Worm (Caenorhabditis elegans) whole organism, young adult: ENCODE results near the gene efa-6.
A peak's percentile ranks its signal among the peaks of the same experiment; 100 is the strongest.

Experiments used
- D2030.7 ChIP-seq: fragments of 200-800 bp; sonication (Bioruptor generic); IDR thresholded peaks from 2 replicates; pipeline ENCODE4 v1.3.6; 2022; ENCODE audit warnings: missing genetic modification reagents, missing genetic modification characterization, missing compliant biosample characterization
- F10E7.11 ChIP-seq: sonication (generic microtip); optimal IDR thresholded peaks from 2 replicates; lab custom pipeline; 2017; ENCODE audit warnings: mild to moderate bottlenecking, missing genetic modification characterization, moderate library complexity, missing compliant biosample characterization
- F39B2.1 ChIP-seq: fragments of 200-800 bp; sonication (Bioruptor generic); IDR thresholded peaks from 2 replicates; pipeline ENCODE4 v1.3.6; 2022; ENCODE audit warnings: missing genetic modification reagents, missing genetic modification characterization, missing compliant biosample characterization
- F52B5.7 ChIP-seq: sonication (generic microtip); optimal IDR thresholded peaks from 2 replicates; lab custom pipeline; 2016; ENCODE audit warnings: mild to moderate bottlenecking, missing genetic modification characterization, missing compliant biosample characterization
- K11D2.4 ChIP-seq: fragments of 200-800 bp; sonication (Bioruptor generic); IDR thresholded peaks from 2 replicates; pipeline ENCODE4 v1.3.6; 2022; ENCODE audit warnings: missing genetic modification reagents, missing genetic modification characterization, missing compliant biosample characterization
- T07F8.4 ChIP-seq: sonication (generic microtip); optimal IDR thresholded peaks from 2 replicates; lab custom pipeline; 2016; ENCODE audit warnings: mild to moderate bottlenecking, missing genetic modification characterization, moderate library complexity, missing compliant biosample characterization
- Y53F4B.3 ChIP-seq: fragments of 200-800 bp; sonication (Bioruptor generic); IDR thresholded peaks from 2 replicates; pipeline ENCODE4 v1.3.6; 2022; ENCODE audit warnings: missing genetic modification reagents, missing genetic modification characterization, missing compliant biosample characterization
- Y53G8AR.9 ChIP-seq: fragments of 200-800 bp; sonication (Bioruptor generic); conservative IDR thresholded peaks from 2 replicates; pipeline ENCODE4 v1.3.6; 2022; ENCODE audit warnings: missing genetic modification reagents, missing genetic modification characterization, missing compliant biosample characterization
- Y56A3A.18 ChIP-seq: fragments of 200-800 bp; sonication (Bioruptor generic); IDR thresholded peaks from 2 replicates; pipeline ENCODE4 v1.3.6; 2022; ENCODE audit warnings: missing genetic modification reagents, missing genetic modification characterization, missing compliant biosample characterization
- akir-1 ChIP-seq: fragments of 200-800 bp; sonication (Bioruptor generic); optimal IDR thresholded peaks from 2 replicates; lab custom pipeline; 2018; ENCODE audit warnings: mild to moderate bottlenecking, missing genetic modification characterization, moderate library complexity, missing compliant biosample characterization
- ama-1 ChIP-seq, 3 experiments: fragments of 150-350 bp in 1 of 3; sonication (generic microtip) in 2 of 3; optimal IDR thresholded peaks; 2 replicates each; lab custom pipeline; 2014 to 2018; ENCODE audit warnings: missing biosample characterization in 2 of 3, missing genetic modification characterization in 2 of 3, missing genetic modification reagents in 2 of 3
- attf-3 ChIP-seq: fragments of 200-800 bp; sonication (Bioruptor generic); conservative IDR thresholded peaks from 2 replicates; pipeline ENCODE4 v1.3.6; 2022; ENCODE audit warnings: missing genetic modification reagents, missing genetic modification characterization, missing compliant biosample characterization
- attf-5 ChIP-seq: fragments of 200-800 bp; sonication (Bioruptor generic); optimal IDR thresholded peaks from 2 replicates; lab custom pipeline; 2018; ENCODE audit warnings: mild to moderate bottlenecking, missing genetic modification characterization, missing compliant biosample characterization
- attf-6 ChIP-seq: fragments of 200-800 bp; sonication (Bioruptor generic); IDR thresholded peaks from 2 replicates; pipeline ENCODE4 v1.3.6; 2022; ENCODE audit warnings: missing genetic modification reagents, missing genetic modification characterization, missing compliant biosample characterization
- bed-2 ChIP-seq: fragments of 200-800 bp; sonication (Bioruptor generic); IDR thresholded peaks from 2 replicates; pipeline ENCODE4 v1.3.6; 2022; ENCODE audit warnings: missing genetic modification reagents, missing genetic modification characterization, missing compliant biosample characterization
- ceh-100 ChIP-seq: fragments of 200-800 bp; sonication (Bioruptor generic); IDR thresholded peaks from 2 replicates; pipeline ENCODE4 v1.3.6; 2022; ENCODE audit warnings: missing genetic modification reagents, missing genetic modification characterization, missing compliant biosample characterization
- ceh-58 ChIP-seq: fragments of 200-800 bp; sonication (Bioruptor generic); IDR thresholded peaks from 2 replicates; pipeline ENCODE4 v1.3.6; 2022; ENCODE audit warnings: missing genetic modification characterization, missing compliant biosample characterization
- ceh-79 ChIP-seq: sonication (generic microtip); optimal IDR thresholded peaks from 2 replicates; lab custom pipeline; 2017; ENCODE audit warnings: mild to moderate bottlenecking, missing genetic modification characterization, missing compliant biosample characterization
- chd-7 ChIP-seq: sonication (generic microtip); optimal IDR thresholded peaks from 2 replicates; lab custom pipeline; 2016; ENCODE audit warnings: mild to moderate bottlenecking, missing genetic modification characterization, moderate library complexity, missing compliant biosample characterization
- die-1 ChIP-seq: sonication (generic microtip); optimal IDR thresholded peaks from 2 replicates; lab custom pipeline; 2016; ENCODE audit warnings: missing genotype, mild to moderate bottlenecking, missing genetic modification characterization, missing compliant biosample characterization
- dpff-1 ChIP-seq: sonication (generic microtip); optimal IDR thresholded peaks from 2 replicates; lab custom pipeline; 2017; ENCODE audit warnings: mild to moderate bottlenecking, missing genetic modification characterization, missing compliant biosample characterization
- egl-44 ChIP-seq: fragments of 200-800 bp; sonication (Bioruptor generic); IDR thresholded peaks from 2 replicates; pipeline ENCODE4 v1.3.6; 2022; ENCODE audit warnings: missing genetic modification reagents, missing genetic modification characterization, missing compliant biosample characterization
- egrh-3 ChIP-seq: fragments of 200-800 bp; sonication (Bioruptor generic); IDR thresholded peaks from 2 replicates; pipeline ENCODE4 v1.3.6; 2022; ENCODE audit warnings: missing genetic modification reagents, missing genetic modification characterization, missing compliant biosample characterization
- him-1 ChIP-seq: sonication (generic microtip); optimal IDR thresholded peaks from 2 replicates; lab custom pipeline; 2016; ENCODE audit warnings: missing genotype, missing genetic modification reagents, missing genetic modification characterization, missing compliant biosample characterization
- hmg-20 ChIP-seq: fragments of 200-800 bp; sonication (Bioruptor generic); IDR thresholded peaks from 2 replicates; pipeline ENCODE4 v1.3.6; 2022; ENCODE audit warnings: missing genetic modification reagents, missing genetic modification characterization, missing compliant biosample characterization
- hsf-1 ChIP-seq: fragments of 200-800 bp; sonication (Bioruptor generic); IDR thresholded peaks from 2 replicates; pipeline ENCODE4 v1.3.6; 2022; ENCODE audit warnings: missing genetic modification reagents, missing genetic modification characterization, missing compliant biosample characterization
- let-526 ChIP-seq: fragments of 200-800 bp; sonication (Bioruptor generic); IDR thresholded peaks from 2 replicates; pipeline ENCODE4 v1.3.6; 2022; ENCODE audit warnings: missing genetic modification reagents, missing genetic modification characterization, missing compliant biosample characterization
- lin-26 ChIP-seq: fragments of 200-800 bp; sonication (Bioruptor generic); IDR thresholded peaks from 2 replicates; pipeline ENCODE4 v1.3.6; 2022; ENCODE audit warnings: missing genetic modification reagents, missing genetic modification characterization, missing compliant biosample characterization
- lin-40 ChIP-seq: sonication (generic microtip); optimal IDR thresholded peaks from 2 replicates; lab custom pipeline; 2016; ENCODE audit warnings: missing genetic modification characterization, mild to moderate bottlenecking, missing compliant biosample characterization, missing genotype, missing genetic modification reagents
- lin-54 ChIP-seq: fragments of 200-800 bp; sonication (Bioruptor generic); optimal IDR thresholded peaks from 2 replicates; lab custom pipeline; 2018; ENCODE audit warnings: mild to moderate bottlenecking, missing genetic modification characterization, missing compliant biosample characterization
- lir-1 ChIP-seq: fragments of 200-800 bp; sonication (Bioruptor generic); conservative IDR thresholded peaks from 2 replicates; pipeline ENCODE4 v1.3.6; 2022; ENCODE audit warnings: missing genetic modification reagents, missing genetic modification characterization, missing compliant biosample characterization
- lsl-1 ChIP-seq: fragments of 200-800 bp; sonication (Bioruptor generic); optimal IDR thresholded peaks from 2 replicates; lab custom pipeline; 2018; ENCODE audit warnings: mild to moderate bottlenecking, missing genetic modification characterization, moderate library complexity, missing compliant biosample characterization
- mcd-1 ChIP-seq: fragments of 200-800 bp; sonication (Bioruptor generic); IDR thresholded peaks from 2 replicates; pipeline ENCODE4 v1.3.6; 2022; ENCODE audit warnings: missing genetic modification reagents, missing genetic modification characterization, missing compliant biosample characterization
- nfyb-1 ChIP-seq: fragments of 200-800 bp; sonication (Bioruptor generic); IDR thresholded peaks from 2 replicates; pipeline ENCODE4 v1.3.6; 2022; ENCODE audit warnings: missing genetic modification reagents, missing genetic modification characterization, missing compliant biosample characterization
- rcor-1 ChIP-seq: fragments of 200-800 bp; sonication (Bioruptor generic); IDR thresholded peaks from 2 replicates; pipeline ENCODE4 v1.3.6; 2022; ENCODE audit warnings: missing genetic modification reagents, missing genetic modification characterization, missing compliant biosample characterization
- repo-1 ChIP-seq: sonication (generic microtip); optimal IDR thresholded peaks from 2 replicates; lab custom pipeline; 2017; ENCODE audit warnings: mild to moderate bottlenecking, missing genetic modification characterization, missing compliant biosample characterization
- rpc-1 ChIP-seq, 2 experiments: fragments of 150-350 bp in 1 of 2; sonication (generic microtip) in 1 of 2; optimal IDR thresholded peaks; 2 replicates each; lab custom pipeline; 2014 to 2018; ENCODE audit warnings: missing biosample characterization in 1 of 2, missing genetic modification characterization in 1 of 2, missing genetic modification reagents in 1 of 2, missing genotype in 1 of 2
- snpc-3.4 ChIP-seq: sonication (generic microtip); optimal IDR thresholded peaks from 2 replicates; lab custom pipeline; 2017; ENCODE audit warnings: missing genetic modification characterization, mild to moderate bottlenecking, missing compliant biosample characterization, antibody characterized with exemption, moderate library complexity, missing genotype, missing genetic modification reagents
- snpc-4 ChIP-seq, 5 experiments: fragments of 150-350 bp in 1 of 5; sonication (generic microtip) in 4 of 5; optimal IDR thresholded peaks; 2 replicates each; lab custom pipeline; 2014 to 2018; ENCODE audit warnings: missing genetic modification characterization in 5 of 5, missing biosample characterization in 3 of 5, antibody characterized with exemption in 2 of 5, mild to moderate bottlenecking in 2 of 5, missing compliant biosample characterization in 2 of 5, missing genotype in 2 of 5, moderate library complexity in 2 of 5, missing genetic modification reagents in 1 of 5
- unc-62 ChIP-seq: fragments of 150-350 bp; optimal IDR thresholded peaks from 2 replicates; lab custom pipeline; 2014; ENCODE audit warnings: missing biosample characterization, missing genetic modification reagents, missing genetic modification characterization
- xnd-1 ChIP-seq: sonication (generic microtip); optimal IDR thresholded peaks from 2 replicates; lab custom pipeline; 2016; ENCODE audit warnings: missing genotype, missing genetic modification reagents, missing genetic modification characterization, missing compliant biosample characterization
- ztf-26 ChIP-seq: sonication (generic microtip); optimal IDR thresholded peaks from 2 replicates; lab custom pipeline; 2017; ENCODE audit warnings: missing genetic modification characterization, missing compliant biosample characterization
- ztf-3 ChIP-seq: fragments of 200-800 bp; sonication (Bioruptor generic); optimal IDR thresholded peaks from 2 replicates; lab custom pipeline; 2018; ENCODE audit warnings: mild to moderate bottlenecking, missing genetic modification characterization, missing compliant biosample characterization

efa-6 gene

ce11 chrIV:12599158-12599557 lies 15.4 kb downstream of the efa-6 start, which contains the start of gene pgp-1 (continued):
- TF ChIP-seq ama-1 (optimal IDR thresholded peaks at IDR 0.05; lab: Kevin White, UChicago) (no peak), ama-1 (GFP tag; optimal IDR thresholded peaks at IDR 0.05; lab: Kevin White, UChicago) (no peak), lir-1 (no peak), D2030.7 (GFP tag; lab: Robert Waterston, UW) (no peak), nfyb-1 (GFP tag; lab: Robert Waterston, UW) (no peak)
- TF ChIP-seq, all 124 proteins: peak for 3

DNA sequence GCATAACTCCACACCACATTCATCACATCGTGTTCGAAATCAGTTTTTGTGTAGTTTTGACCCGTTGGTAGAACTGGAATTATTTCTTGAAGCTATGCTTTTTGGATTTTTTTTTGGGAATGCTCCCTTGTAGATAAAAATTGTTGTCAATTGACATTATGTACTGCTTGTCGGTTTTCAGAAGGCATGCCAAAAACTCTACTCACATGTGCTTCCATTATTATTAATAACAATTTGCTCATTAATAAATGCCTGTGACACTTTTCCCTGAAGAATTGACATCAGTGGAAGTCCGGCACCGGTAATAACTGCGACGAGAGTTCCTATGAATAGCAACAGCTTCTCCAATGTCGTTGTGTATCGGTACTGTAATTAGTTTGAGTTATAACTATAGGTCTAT lies 17.6 kb downstream of the efa-6 start:
- TF ChIP-seq attf-6 (GFP tag; lab: Robert Waterston, UW) (no peak), ceh-100 (GFP tag; lab: Robert Waterston, UW) (no peak), bed-2 (GFP tag; lab: Robert Waterston, UW) (no peak), unc-62 (GFP tag; lab: Kevin White, UChicago) (no peak), ztf-26 (no peak), attf-5 (GFP tag; lab: Kevin White, UChicago) (no peak)

DNA sequence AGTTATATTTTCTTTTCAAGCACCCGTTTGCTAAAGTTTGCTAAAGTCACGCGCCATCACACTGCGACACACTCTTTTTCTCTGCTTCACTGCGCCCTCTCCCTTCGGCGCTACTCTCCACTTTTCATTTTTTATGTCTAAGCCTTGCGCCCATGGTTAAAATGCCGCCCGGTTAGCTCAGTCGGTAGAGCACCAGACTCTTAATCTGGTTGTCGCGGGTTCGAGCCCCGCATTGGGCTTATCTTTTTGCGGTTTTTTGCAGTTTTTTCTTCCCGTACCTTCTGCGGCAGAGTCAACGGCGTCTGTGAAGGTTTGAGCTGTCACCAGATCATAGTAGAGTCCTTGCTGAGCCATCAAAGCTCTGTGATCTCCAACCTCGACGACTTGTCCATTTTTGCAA lies 19.9 kb downstream of the efa-6 start:
- TF ChIP-seq K11D2.4 (GFP tag; lab: Robert Waterston, UW) (peak; percentile 72; the same call in 1 of the 2 replicates), lin-40 (peak; percentile 69), xnd-1 (no peak), hmg-20 (GFP tag; lab: Robert Waterston, UW) (0 out of 2 replicates have a peak, but pooled peaks have one; percentile 39), rpc-1 (optimal IDR thresholded peaks at IDR 0.05; lab: Kevin White, UChicago) (peak; percentile 84), rpc-1 (tag; optimal IDR thresholded peaks at IDR 0.05; lab: Kevin White, UChicago) (peak; percentile 90), lin-26 (peak; percentile 89), ceh-79 (tag; lab: Kevin White, UChicago) (no peak), hsf-1 (0 out of 2 replicates have a peak, but pooled peaks have one; percentile 11), mcd-1 (GFP tag; lab: Robert Waterston, UW) (peak; percentile 76), egrh-3 (GFP tag; lab: Robert Waterston, UW) (peak; percentile 76), attf-6 (GFP tag; lab: Robert Waterston, UW) (peak; percentile 66; the same call in 1 of the 2 replicates), ceh-58 (GFP tag; lab: Robert Waterston, UW) (no peak), F10E7.11 (tag; lab: Kevin White, UChicago) (no peak), Y56A3A.18 (GFP tag; lab: Robert Waterston, UW) (peak; percentile 63; the same call in 1 of the 2 replicates), lin-54 (GFP tag; lab: Kevin White, UChicago) (peak; percentile 64), Y53F4B.3 (GFP tag; lab: Robert Waterston, UW) (peak; percentile 81), attf-3 (peak; percentile 66), snpc-4 (GFP tag; optimal IDR thresholded peaks at IDR 0.05; lab: Kevin White, UChicago) (peak; percentile 78), snpc-4 (tag; optimal IDR thresholded peaks at IDR 0.05; lab: Kevin White, UChicago) (peak in 3 of 4 experiments; percentile 53 to 84 (median 84)), F52B5.7 (tag; lab: Kevin White, UChicago) (peak; percentile 48), him-1 (peak; percentile 81), rcor-1 (GFP tag; lab: Robert Waterston, UW) (0 out of 2 replicates have a peak, but pooled peaks have one; percentile 20), chd-7 (peak; percentile 74), snpc-3.4 (peak; percentile 40), F39B2.1 (GFP tag; lab: Robert Waterston, UW) (no peak), akir-1 (GFP tag; lab: Kevin White, UChicago) (peak; percentile 19), T07F8.4 (tag; lab: Kevin White, UChicago) (peak; percentile 77), repo-1 (tag; lab: Kevin White, UChicago) (peak; percentile 18), let-526 (GFP tag; lab: Robert Waterston, UW) (0 out of 2 replicates have a peak, but pooled peaks have one; percentile 44), Y53G8AR.9 (GFP tag; lab: Robert Waterston, UW) (peak; percentile 64; the same call in 1 of the 2 replicates), ztf-3 (GFP tag; lab: Kevin White, UChicago) (no peak), egl-44 (GFP tag; lab: Robert Waterston, UW) (peak; percentile 70; the same call in 1 of the 2 replicates), unc-62 (GFP tag; lab: Kevin White, UChicago) (no peak), die-1 (tag; lab: Kevin White, UChicago) (peak; percentile 90), dpff-1 (tag; lab: Kevin White, UChicago) (no peak), lsl-1 (GFP tag; lab: Kevin White, UChicago) (peak; percentile 28)
